Worm (Caenorhabditis elegans) whole organism, L2 larva: ENCODE results near the gene C05C10.5.

Source experiments
- elt-3 ChIP-seq: sonication (generic microtip); optimal IDR thresholded peaks from 2 replicates; lab custom pipeline; 2017; ENCODE audit warnings: missing biosample characterization, missing genetic modification characterization
- mbf-1 ChIP-seq: sonication (generic microtip); optimal IDR thresholded peaks from 2 replicates; lab custom pipeline; 2017; ENCODE audit warnings: missing biosample characterization, missing genetic modification characterization
- mdl-1 ChIP-seq, 2 experiments: fragments of 150-350 bp in 1 of 2; sonication (generic microtip) in 1 of 2; optimal IDR thresholded peaks; 2 replicates each; lab custom pipeline; 2017; ENCODE audit warnings: missing biosample characterization in 2 of 2, missing genetic modification characterization in 2 of 2
- nhr-237 ChIP-seq: fragments of 150-350 bp; optimal IDR thresholded peaks from 2 replicates; lab custom pipeline; 2014; ENCODE audit warnings: missing biosample characterization, missing genetic modification characterization
- sma-9 ChIP-seq, 2 experiments: fragments of 150-350 bp in 1 of 2; sonication (generic microtip) in 1 of 2; optimal IDR thresholded peaks; 2 replicates each; lab custom pipeline; 2014 to 2016; ENCODE audit warnings: missing genetic modification characterization in 2 of 2, mild to moderate bottlenecking in 1 of 2, missing biosample characterization in 1 of 2, missing compliant biosample characterization in 1 of 2, missing genetic modification reagents in 1 of 2, moderate library complexity in 1 of 2
- unc-39 ChIP-seq: fragments of 150-350 bp; optimal IDR thresholded peaks from 2 replicates; lab custom pipeline; 2014; ENCODE audit warnings: missing biosample characterization, missing genetic modification characterization

DNA sequence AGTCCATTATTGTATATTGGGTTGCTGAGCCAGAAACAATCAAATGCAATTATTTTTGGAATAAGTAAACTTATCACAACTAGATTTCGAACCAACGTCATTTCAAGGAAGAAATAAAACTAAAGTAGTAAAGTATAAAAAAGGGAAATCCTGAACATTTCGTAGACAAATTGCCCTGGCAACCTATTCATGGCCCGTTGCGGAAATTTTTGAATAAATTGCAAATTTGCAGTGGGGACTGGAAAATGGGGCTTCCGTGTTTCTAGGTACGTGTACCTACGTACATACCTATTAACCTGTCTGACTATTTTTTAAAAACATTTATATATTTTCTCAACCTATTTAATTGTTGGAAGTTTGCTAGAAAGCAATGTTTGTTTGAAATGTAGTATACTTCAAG is 23.8 kb upstream of the C05C10.5 start, which contains the start of gene F26C11.3:
- no peak for TF ChIP-seq nhr-237 (tag; lab: Kevin White, UChicago)
- no peak for TF ChIP-seq mbf-1 (tag; lab: Kevin White, UChicago)
- TF ChIP-seq sma-9 (GFP tag; optimal IDR thresholded peaks at IDR 0.05; lab: Kevin White, UChicago), result no peak
- no peak for TF ChIP-seq sma-9 (tag; optimal IDR thresholded peaks at IDR 0.05; lab: Kevin White, UChicago)
- no peak for TF ChIP-seq mdl-1 (tag; optimal IDR thresholded peaks at IDR 0.05; lab: Kevin White, UChicago)
- TF ChIP-seq elt-3 (tag; lab: Kevin White, UChicago), result no peak
- no peak for TF ChIP-seq unc-39 (tag; lab: Kevin White, UChicago)
